Fruit fly (Drosophila melanogaster): ENCODE data around the gene ATPsynbetaL.

Gene ATPsynbetaL

DNA sequence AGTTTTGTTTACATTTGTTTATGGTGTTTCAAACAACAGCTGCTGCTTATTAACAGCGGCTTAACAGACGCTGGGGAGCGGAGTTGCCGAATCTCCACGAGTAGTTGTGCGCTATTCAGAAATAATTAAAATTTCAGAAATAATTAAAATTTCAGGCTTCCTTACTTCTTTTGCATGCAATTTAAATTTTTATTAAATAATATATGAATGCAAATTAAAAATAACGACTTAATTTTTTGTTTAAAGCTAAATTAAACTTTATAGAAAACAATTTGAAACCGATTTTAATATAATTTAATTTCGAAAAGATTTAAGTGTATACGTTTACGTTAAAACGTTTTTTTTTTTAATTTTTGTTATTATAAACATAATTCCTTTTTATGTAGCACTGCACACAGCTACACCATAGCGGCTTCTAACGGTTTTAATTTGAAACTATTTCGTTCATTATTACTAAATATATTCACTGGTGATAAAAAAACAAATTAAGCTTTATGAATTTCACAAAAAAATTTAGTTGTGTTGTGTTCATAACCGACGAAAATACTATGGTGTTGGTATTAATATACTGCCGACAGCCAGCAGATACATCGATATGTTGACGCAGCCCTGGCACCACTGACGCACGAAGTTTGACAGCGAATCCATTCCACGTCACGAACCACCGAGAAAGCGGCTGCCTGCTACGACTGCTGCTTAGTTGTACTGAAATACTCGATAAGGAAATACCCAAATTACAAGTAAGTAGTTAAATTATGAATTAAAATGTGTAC lies 31.5 kb downstream of the ATPsynbetaL start, which contains the start of gene SsRbeta (continued):
- peak; percentile 89 for TF ChIP-seq Ets65A (GFP tag)
- TF ChIP-seq Atf6 (GFP tag; IDR thresholded peaks at IDR 0.05): no peak
- no peak for TF ChIP-seq CG4617 (GFP tag; optimal IDR thresholded peaks at IDR 0.05; ENCODE audit: borderline replicate concordance)
- no peak for TF ChIP-seq pan (optimal IDR thresholded peaks at IDR 0.05)
- TF ChIP-seq pan (GFP tag; optimal IDR thresholded peaks at IDR 0.05 in 1 of 2, IDR thresholded peaks at IDR 0.05 in 1 of 2): peak in 1 of 2 experiments; percentile 66
- no peak for TF ChIP-seq hth (optimal IDR thresholded peaks at IDR 0.05)
- TF ChIP-seq lov (optimal IDR thresholded peaks at IDR 0.05): no peak
- TF ChIP-seq lov (GFP tag; IDR thresholded peaks at IDR 0.05): 0 out of 3 replicates have a peak, but pooled peaks have one; percentile 4
- TF ChIP-seq Rfx (GFP tag; IDR thresholded peaks at IDR 0.05): peak; percentile 66
- TF ChIP-seq CG17568 (GFP tag; optimal IDR thresholded peaks at IDR 0.05): no peak
- peak; percentile 7 for TF ChIP-seq Fer3 (tag; optimal IDR thresholded peaks at IDR 0.05)
- TF ChIP-seq CG31441 (GFP tag; IDR thresholded peaks at IDR 0.05): peak; percentile 65
- no peak for TF ChIP-seq gsb-n (tag; optimal IDR thresholded peaks at IDR 0.05)
- TF ChIP-seq trh (GFP tag; optimal IDR thresholded peaks at IDR 0.05): no peak
- TF ChIP-seq Tbp (GFP tag; optimal IDR thresholded peaks at IDR 0.05): peak; percentile 33
- TF ChIP-seq CG34224 (GFP tag; IDR thresholded peaks at IDR 0.05; ENCODE audit: partially characterized antibody): peak; percentile 59
- TF ChIP-seq gce (GFP tag; IDR thresholded peaks at IDR 0.05): no peak; the same call in 2 of the 3 replicates
- TF ChIP-seq Ssrp (tag; optimal IDR thresholded peaks at IDR 0.05): peak; percentile 38
- no peak for TF ChIP-seq Taf1 (GFP tag; IDR thresholded peaks at IDR 0.05)
- no peak for TF ChIP-seq corto (GFP tag; optimal IDR thresholded peaks at IDR 0.05)
- TF ChIP-seq Dbx (GFP tag; IDR thresholded peaks at IDR 0.05): peak; percentile 20; the same call in 2 of the 3 replicates
- TF ChIP-seq odd (GFP tag; optimal IDR thresholded peaks at IDR 0.05): no peak
- peak; percentile 48 for TF ChIP-seq wek (GFP tag; optimal IDR thresholded peaks at IDR 0.05)
- TF ChIP-seq sna (GFP tag; IDR thresholded peaks at IDR 0.05; ENCODE audit: partially characterized antibody): peak; percentile 51
- peak; percentile 61; the same call in 1 of the 2 replicates for TF ChIP-seq CG1024 (GFP tag; IDR thresholded peaks at IDR 0.05)
- peak; percentile 74 for TF ChIP-seq Opbp (GFP tag; IDR thresholded peaks at IDR 0.05; ENCODE audit: partially characterized antibody)
- peak; percentile 64 for TF ChIP-seq CG7556 (GFP tag; optimal IDR thresholded peaks at IDR 0.05)
- TF ChIP-seq fd64A (GFP tag; optimal IDR thresholded peaks at IDR 0.05): no peak
- peak; percentile 40 for TF ChIP-seq CG14710 (tag; optimal IDR thresholded peaks at IDR 0.05)
- no peak for TF ChIP-seq pb (GFP tag; optimal IDR thresholded peaks at IDR 0.05)
- peak; percentile 26 for TF ChIP-seq CG10431 (GFP tag; optimal IDR thresholded peaks at IDR 0.05)
- TF ChIP-seq Ravus (GFP tag; IDR thresholded peaks at IDR 0.05): no peak
- TF ChIP-seq tgo (GFP tag; IDR thresholded peaks at IDR 0.05): peak; percentile 49
- TF ChIP-seq CG11247 (GFP tag; IDR thresholded peaks at IDR 0.05): peak; percentile 56
- no peak; the same call in 1 of the 2 replicates for TF ChIP-seq Drgx (GFP tag; IDR thresholded peaks at IDR 0.05)
- no peak for TF ChIP-seq Dfd (GFP tag; optimal IDR thresholded peaks at IDR 0.05)
- TF ChIP-seq NFAT (GFP tag; IDR thresholded peaks at IDR 0.05): peak; percentile 81
- peak; percentile 83 for TF ChIP-seq bbx (GFP tag; IDR thresholded peaks at IDR 0.05; ENCODE audit: partially characterized antibody)
- peak; percentile 76 for TF ChIP-seq H2.0 (GFP tag; IDR thresholded peaks at IDR 0.05)
- peak; percentile 63 for TF ChIP-seq gem (tag; optimal IDR thresholded peaks at IDR 0.05)
- peak; percentile 94 for TF ChIP-seq MESR4 (GFP tag; optimal IDR thresholded peaks at IDR 0.05)
- peak; percentile 46 for TF ChIP-seq CG10366 (GFP tag; IDR thresholded peaks at IDR 0.05)
- TF ChIP-seq CG13624 (GFP tag; optimal IDR thresholded peaks at IDR 0.05): peak; percentile 43
- peak; percentile 74 for TF ChIP-seq row (GFP tag; IDR thresholded peaks at IDR 0.05)
- peak; percentile 3 for TF ChIP-seq Abd-B (GFP tag; optimal IDR thresholded peaks at IDR 0.05)
- peak; percentile 55 for TF ChIP-seq CG17912 (GFP tag; optimal IDR thresholded peaks at IDR 0.05)
- TF ChIP-seq CG2875 (GFP tag; optimal IDR thresholded peaks at IDR 0.05): peak; percentile 4
- TF ChIP-seq knrl (GFP tag; IDR thresholded peaks at IDR 0.05; ENCODE audit: partially characterized antibody): peak; percentile 76
- peak; percentile 43 for TF ChIP-seq Meics (GFP tag; optimal IDR thresholded peaks at IDR 0.05)
- TF ChIP-seq Ptx1 (GFP tag; IDR thresholded peaks at IDR 0.05): peak; percentile 4; the same call in 1 of the 2 replicates

Data from whole organism, embryonic.